Worm (Caenorhabditis elegans): ENCODE results near the gene F26G1.1.

F26G1.1 gene

DNA sequence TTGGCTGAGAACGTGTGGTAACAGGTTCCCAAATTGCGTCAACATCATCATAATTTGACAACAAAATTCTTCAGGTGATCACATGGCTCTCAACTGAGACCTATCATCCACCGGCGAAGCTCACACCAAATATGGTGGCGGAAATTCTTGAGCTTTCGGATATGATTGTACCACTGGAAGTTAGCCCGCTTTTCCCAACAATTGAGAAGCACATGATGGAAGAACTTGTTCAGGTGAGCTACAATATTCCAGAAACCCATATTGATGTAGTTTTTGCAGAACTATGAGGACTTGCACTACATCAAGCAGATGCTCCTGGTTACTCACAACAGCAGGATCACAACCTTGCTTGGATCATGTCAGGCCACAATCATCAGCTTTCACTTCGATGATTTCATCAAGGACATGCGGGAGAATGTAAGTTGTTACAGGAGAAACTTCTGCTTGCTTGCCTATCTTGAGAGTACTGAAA, 39.1 kb upstream of the F26G1.1 start, which contains the start of gene F41C3.1:
TSS of gene F41C3.1 (plus strand) at position 51 of the 472 bp plus-strand sequence.
- TF ChIP-seq ztf-7 (tag; optimal IDR thresholded peaks at IDR 0.05): no peak
- peak in 1 of 2 experiments; percentile 96 for TF ChIP-seq unc-62 (GFP tag; optimal IDR thresholded peaks at IDR 0.05 in 1 of 2)
- TF ChIP-seq unc-62 (tag; optimal IDR thresholded peaks at IDR 0.05): no peak

DNA sequence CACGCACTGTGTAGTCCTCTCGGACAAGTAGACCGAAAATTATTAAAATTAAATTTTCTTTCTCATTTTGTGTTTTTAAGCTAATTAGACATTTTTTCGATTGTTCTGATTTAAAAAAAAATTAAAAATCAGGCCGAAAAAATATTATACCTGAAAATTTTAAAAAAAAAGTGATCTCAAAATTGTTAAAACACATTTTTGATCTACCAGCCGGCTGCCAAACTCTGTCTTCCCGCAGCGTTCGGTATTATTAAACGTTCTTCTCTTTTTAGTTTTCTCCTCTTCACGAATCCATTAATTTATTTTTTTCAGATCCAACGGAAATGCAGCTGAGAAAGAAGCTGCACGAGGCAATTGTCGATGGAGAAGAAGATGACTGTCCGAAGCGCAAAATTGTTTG, 38.3 kb upstream of the F26G1.1 start, which contains the start of gene C27D9.1:
TSS of gene C27D9.1 (plus strand) at position 281 of the 400 bp plus-strand sequence.
- TF ChIP-seq nhr-111 (GFP tag; optimal IDR thresholded peaks at IDR 0.05) (no peak), dmd-9 (GFP tag; IDR thresholded peaks at IDR 0.05) (no peak), dpl-1 (GFP tag; optimal IDR thresholded peaks at IDR 0.05) (no peak), aha-1 (tag) (peak; percentile 57), ceh-82 (tag; optimal IDR thresholded peaks at IDR 0.05) (no peak)

DNA sequence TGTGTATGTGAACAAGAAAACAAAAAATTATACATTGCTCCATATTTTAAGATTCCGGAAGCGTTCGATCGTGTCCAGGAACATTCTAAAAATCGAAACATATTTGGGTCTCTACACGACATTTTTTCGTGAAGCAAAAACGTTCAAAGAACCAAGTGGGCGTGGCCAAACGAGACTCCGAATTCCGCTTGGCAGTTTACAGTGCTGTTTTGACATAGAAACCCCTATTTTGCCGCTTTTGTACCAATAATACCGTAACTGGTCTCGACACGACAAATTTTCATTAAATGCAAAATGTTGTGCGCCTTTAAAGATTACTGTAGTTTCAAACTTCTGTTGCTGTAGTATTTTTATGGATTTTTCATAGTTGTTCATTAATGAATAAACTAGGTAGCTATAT, 35.8 kb upstream of the F26G1.1 start:
- TF ChIP-seq nhr-102 (tag; optimal IDR thresholded peaks at IDR 0.05): no peak
- peak; percentile 75 for TF ChIP-seq spr-1 (tag; optimal IDR thresholded peaks at IDR 0.05)
- TF ChIP-seq Y48G9A.11 (GFP tag; IDR thresholded peaks at IDR 0.05): peak; percentile 76
- TF ChIP-seq nhr-237 (tag; optimal IDR thresholded peaks at IDR 0.05): no peak
- no peak for TF ChIP-seq dmd-9 (GFP tag; IDR thresholded peaks at IDR 0.05)
- no peak for TF ChIP-seq nhr-11 (tag; optimal IDR thresholded peaks at IDR 0.05)
- no peak for TF ChIP-seq D1046.2 (GFP tag; IDR thresholded peaks at IDR 0.05)
- TF ChIP-seq duxl-1 (tag; optimal IDR thresholded peaks at IDR 0.05; ENCODE audit: poor library complexity): no peak
- no peak for TF ChIP-seq lin-1 (GFP tag; IDR thresholded peaks at IDR 0.05)
- TF ChIP-seq Y105C5A.15 (GFP tag; IDR thresholded peaks at IDR 0.05): no peak
- TF ChIP-seq nhr-25 (tag; optimal IDR thresholded peaks at IDR 0.05; ENCODE audit: borderline replicate concordance, insufficient read depth): no peak
- TF ChIP-seq F37D6.2 (tag; optimal IDR thresholded peaks at IDR 0.05): no peak
- peak; percentile 37 for TF ChIP-seq T20F7.1 (GFP tag; optimal IDR thresholded peaks at IDR 0.05)
- no peak for TF ChIP-seq saeg-2 (GFP tag; IDR thresholded peaks at IDR 0.05)
- TF ChIP-seq dmd-6 (GFP tag; IDR thresholded peaks at IDR 0.05): no peak
- TF ChIP-seq spr-3 (GFP tag; optimal IDR thresholded peaks at IDR 0.05): peak; percentile 15
- TF ChIP-seq zip-11 (GFP tag; IDR thresholded peaks at IDR 0.05): no peak

DNA sequence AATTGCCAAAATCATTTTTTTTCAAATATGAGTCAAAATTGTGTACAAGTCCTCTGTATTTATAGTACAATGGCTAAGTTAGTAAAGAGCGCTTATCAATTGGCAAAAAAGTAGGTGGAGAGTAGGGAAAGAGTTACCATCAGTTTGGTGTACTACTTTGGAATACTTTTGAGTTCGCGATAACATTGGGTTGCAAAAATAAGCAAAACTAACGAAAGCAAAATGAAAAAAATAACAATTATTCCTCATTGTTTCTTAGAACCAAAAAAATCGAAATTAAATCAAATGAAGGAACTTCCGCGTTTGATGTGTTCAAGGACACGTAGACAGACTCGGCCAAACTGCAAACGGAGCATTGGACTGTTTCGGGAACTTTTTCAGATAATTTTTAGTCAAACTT, 34.7 kb upstream of the F26G1.1 start, which contains the start of gene C27D9.2:
TSS of gene C27D9.2 (minus strand) at position 101 of the 400 bp plus-strand sequence.
- TF ChIP-seq nhr-41 (GFP tag; IDR thresholded peaks at IDR 0.05): no peak
- no peak for TF ChIP-seq F49E8.2 (tag; optimal IDR thresholded peaks at IDR 0.05; ENCODE audit: borderline replicate concordance)
- no peak for TF ChIP-seq saeg-2 (GFP tag; IDR thresholded peaks at IDR 0.05)
- TF ChIP-seq spr-1 (tag; optimal IDR thresholded peaks at IDR 0.05): no peak
- TF ChIP-seq zfp-2 (tag; optimal IDR thresholded peaks at IDR 0.05): no peak
- no peak for TF ChIP-seq zfp-3 (GFP tag; conservative IDR thresholded peaks at IDR 0.05)
- no peak for TF ChIP-seq dmd-8 (GFP tag; IDR thresholded peaks at IDR 0.05)
- TF ChIP-seq jun-1 (tag; optimal IDR thresholded peaks at IDR 0.05): no peak

DNA sequence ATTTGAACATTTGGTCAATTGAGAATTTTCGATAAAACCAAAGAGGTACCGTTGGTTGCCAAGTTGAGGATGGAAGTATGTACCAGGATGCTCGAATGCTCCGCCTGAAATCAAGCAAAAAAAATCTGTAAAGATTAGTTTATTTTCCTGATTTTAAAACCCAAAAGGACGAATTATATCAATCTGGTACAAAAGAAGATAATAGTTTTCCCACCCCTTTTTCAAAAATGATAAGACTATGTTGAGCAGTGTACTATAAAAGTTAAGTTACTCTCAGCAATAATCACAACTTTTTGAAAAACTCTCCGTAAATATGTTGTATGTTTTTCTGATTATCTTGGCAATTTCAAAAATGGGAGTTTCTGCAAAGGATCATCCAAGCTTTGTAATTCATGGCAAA, 33.0 kb upstream of the F26G1.1 start, which contains the start of gene F26G1.3:
TSS of gene F26G1.3 (plus strand) at position 301 of the 400 bp plus-strand sequence.
- TF ChIP-seq spr-1 (tag; optimal IDR thresholded peaks at IDR 0.05): no peak
- no peak for TF ChIP-seq mdl-1 (tag; optimal IDR thresholded peaks at IDR 0.05)
- TF ChIP-seq daf-12 (tag; optimal IDR thresholded peaks at IDR 0.05): no peak
- no peak for TF ChIP-seq dpl-1 (GFP tag; optimal IDR thresholded peaks at IDR 0.05)
- no peak for TF ChIP-seq daf-8 (GFP tag; IDR thresholded peaks at IDR 0.05)
- no peak for TF ChIP-seq Y48G9A.11 (GFP tag; IDR thresholded peaks at IDR 0.05)
- TF ChIP-seq duxl-1 (tag; optimal IDR thresholded peaks at IDR 0.05; ENCODE audit: poor library complexity): no peak
- TF ChIP-seq mes-2 (tag; optimal IDR thresholded peaks at IDR 0.05; ENCODE audit: poor library complexity, severe bottlenecking): no peak
- TF ChIP-seq F10B5.3 (tag; optimal IDR thresholded peaks at IDR 0.05): no peak
- TF ChIP-seq sdz-12 (GFP tag; optimal IDR thresholded peaks at IDR 0.05): no peak
- no peak for TF ChIP-seq lim-7 (GFP tag; IDR thresholded peaks at IDR 0.05)
- TF ChIP-seq attf-4 (tag; optimal IDR thresholded peaks at IDR 0.05): no peak
- TF ChIP-seq F49E8.2 (tag; optimal IDR thresholded peaks at IDR 0.05; ENCODE audit: borderline replicate concordance): no peak
- no peak for TF ChIP-seq egl-43 (GFP tag; IDR thresholded peaks at IDR 0.05)
- no peak for TF ChIP-seq R02D3.7 (tag; optimal IDR thresholded peaks at IDR 0.05)
- no peak for TF ChIP-seq egl-27 (tag; optimal IDR thresholded peaks at IDR 0.05)
- no peak for TF ChIP-seq dve-1 (tag; optimal IDR thresholded peaks at IDR 0.05; ENCODE audit: insufficient read depth)
- TF ChIP-seq F44E2.7 (GFP tag; IDR thresholded peaks at IDR 0.05): no peak
